Worm (Caenorhabditis elegans) whole organism, early embryonic: Measurements from ENCODE around the gene nhr-41.

Source experiments
- B0310.2 ChIP-seq: sonication (generic microtip); optimal IDR thresholded peaks from 2 replicates; lab custom pipeline; 2016; ENCODE audit warnings: mild to moderate bottlenecking, missing genetic modification characterization, missing compliant biosample characterization
- F13C5.2 ChIP-seq: sonication (generic microtip); optimal IDR thresholded peaks from 2 replicates; lab custom pipeline; 2017; ENCODE audit warnings: mild to moderate bottlenecking, missing genetic modification characterization, inconsistent platforms, missing compliant biosample characterization
- aly-1 ChIP-seq: sonication (generic microtip); optimal IDR thresholded peaks from 2 replicates; lab custom pipeline; 2016; ENCODE audit warnings: missing genetic modification characterization, missing compliant biosample characterization
- ama-1 ChIP-seq: fragments of 150-350 bp; optimal IDR thresholded peaks from 2 replicates; lab custom pipeline; 2014
- ceh-13 ChIP-seq: fragments of 200-800 bp; sonication (Bioruptor generic); optimal IDR thresholded peaks from 2 replicates; lab custom pipeline; 2018; ENCODE audit warnings: mild to moderate bottlenecking, missing genetic modification characterization, missing compliant biosample characterization
- ceh-36 ChIP-seq: sonication (generic microtip); optimal IDR thresholded peaks from 2 replicates; lab custom pipeline; 2016; ENCODE audit warnings: missing genetic modification characterization, inconsistent platforms, missing compliant biosample characterization
- ets-7 ChIP-seq: sonication (generic microtip); optimal IDR thresholded peaks from 2 replicates; lab custom pipeline; 2016; ENCODE audit warnings: missing genotype, missing genetic modification characterization, missing compliant biosample characterization
- flt-1 ChIP-seq: fragments of 200-800 bp; sonication (Bioruptor generic); IDR thresholded peaks from 2 replicates; pipeline ENCODE4 v1.3.6; 2022; ENCODE audit warnings: missing genetic modification characterization, missing compliant biosample characterization
- hmbx-1 ChIP-seq: sonication (generic microtip); optimal IDR thresholded peaks from 2 replicates; lab custom pipeline; 2016; ENCODE audit warnings: mild to moderate bottlenecking, missing genetic modification characterization, missing compliant biosample characterization
- hmg-4 ChIP-seq: fragments of 200-800 bp; sonication (Bioruptor generic); optimal IDR thresholded peaks from 2 replicates; lab custom pipeline; 2018; ENCODE audit warnings: mild to moderate bottlenecking, missing genetic modification characterization, missing compliant biosample characterization
- hnd-1 ChIP-seq: sonication (generic microtip); optimal IDR thresholded peaks from 2 replicates; lab custom pipeline; 2016; ENCODE audit warnings: missing genetic modification characterization, missing compliant biosample characterization
- pes-1 ChIP-seq: fragments of 200-800 bp; sonication (Bioruptor generic); IDR thresholded peaks from 2 replicates; pipeline ENCODE4 v1.3.6; 2022; ENCODE audit warnings: missing genetic modification reagents, missing genetic modification characterization, missing compliant biosample characterization
- scrt-1 ChIP-seq: fragments of 200-800 bp; sonication (Bioruptor generic); IDR thresholded peaks from 2 replicates; pipeline ENCODE4 v1.3.6; 2022; ENCODE audit warnings: missing genetic modification characterization, missing compliant biosample characterization
- sea-1 ChIP-seq: fragments of 200-800 bp; sonication (Bioruptor generic); conservative IDR thresholded peaks from 2 replicates; pipeline ENCODE4 v1.3.6; 2022; ENCODE audit warnings: missing genetic modification characterization, missing compliant biosample characterization
- tbx-11 ChIP-seq: fragments of 200-800 bp; sonication (Bioruptor generic); IDR thresholded peaks from 2 replicates; pipeline ENCODE4 v1.3.6; 2022; ENCODE audit warnings: missing genetic modification characterization, missing compliant biosample characterization
- tbx-37 ChIP-seq: fragments of 200-800 bp; sonication (Bioruptor generic); conservative IDR thresholded peaks from 2 replicates; pipeline ENCODE4 v1.3.6; 2022; ENCODE audit warnings: missing genetic modification reagents, missing genetic modification characterization, missing compliant biosample characterization
- tra-4 ChIP-seq: sonication (generic microtip); optimal IDR thresholded peaks from 2 replicates; lab custom pipeline; 2017; ENCODE audit warnings: missing genetic modification characterization, missing compliant biosample characterization

Gene nhr-41

DNA sequence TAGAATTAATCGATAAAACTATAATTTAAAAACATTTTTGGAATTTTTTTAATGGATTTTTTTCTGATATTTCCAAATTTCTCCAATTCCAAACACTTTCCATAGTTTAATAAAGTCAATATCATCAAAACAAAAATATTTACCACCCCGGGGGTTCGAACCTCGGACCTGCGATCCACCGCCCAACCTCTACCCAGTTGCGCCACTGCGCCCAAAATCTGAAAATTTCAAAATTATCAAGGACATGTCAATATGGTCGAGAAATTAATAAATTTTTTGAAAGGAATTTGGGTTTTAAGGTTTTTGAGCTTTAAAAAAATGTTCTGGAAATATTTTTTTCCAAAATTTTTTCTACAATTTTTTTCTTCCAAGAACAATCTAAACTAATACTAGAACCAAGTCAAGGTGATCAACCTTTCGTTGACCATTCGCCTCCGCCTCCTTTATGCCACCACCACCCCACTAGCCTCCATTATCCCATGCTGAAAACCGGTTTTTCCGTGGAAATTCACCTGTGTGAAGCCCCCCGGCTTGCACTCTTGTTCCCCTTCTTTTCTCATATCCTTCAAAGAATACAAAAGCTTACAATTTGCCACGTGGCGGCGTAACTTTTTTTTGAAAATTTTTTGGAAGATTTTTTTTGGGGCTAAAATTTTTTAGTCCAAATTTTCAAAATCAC is 4.3 kb upstream of the nhr-41 start:
- no peak for TF ChIP-seq hnd-1 (tag; lab: Kevin White, UChicago)
- no peak for TF ChIP-seq tbx-11

DNA sequence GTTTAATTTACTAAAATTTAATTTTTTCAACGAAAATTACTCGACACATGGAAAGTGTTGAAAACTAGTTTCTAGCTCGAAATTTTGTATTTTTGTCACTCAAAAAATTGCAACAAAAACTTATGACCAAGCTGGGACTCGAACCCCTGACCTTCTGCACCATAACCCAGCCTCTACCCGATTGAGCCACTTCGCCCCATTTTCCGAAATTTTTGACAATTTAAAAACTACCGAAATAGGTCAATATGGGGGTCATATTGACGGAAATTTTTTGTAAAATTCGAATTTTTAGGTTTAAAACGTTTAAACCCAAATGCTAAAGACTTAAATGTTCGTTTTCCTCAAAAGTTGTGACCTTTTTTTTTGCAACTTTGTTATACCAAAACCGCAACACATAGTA is 515 bp upstream of the nhr-41 start:
- no peak for TF ChIP-seq pes-1 (GFP tag; lab: Robert Waterston, UW)

ce11 chrIV:1388079-1388478 is 2.1 kb downstream of the nhr-41 start:
- TF ChIP-seq scrt-1: peak; percentile 92
- TF ChIP-seq ama-1 (lab: Kevin White, UChicago): no peak
- TF ChIP-seq tra-4 (tag; lab: Kevin White, UChicago): no peak
- TF ChIP-seq tbx-37 (GFP tag; lab: Robert Waterston, UW): peak; percentile 90
- TF ChIP-seq pes-1 (GFP tag; lab: Robert Waterston, UW): peak; percentile 91
- TF ChIP-seq ceh-13 (GFP tag; lab: Kevin White, UChicago): peak; percentile 53
- TF ChIP-seq hmbx-1 (tag; lab: Kevin White, UChicago): peak; percentile 25
- TF ChIP-seq flt-1 (GFP tag; lab: Robert Waterston, UW): peak; percentile 90
- peak; percentile 65 for TF ChIP-seq ceh-36 (tag; lab: Kevin White, UChicago)
- TF ChIP-seq B0310.2 (tag; lab: Kevin White, UChicago): peak; percentile 82
- peak; percentile 40 for TF ChIP-seq aly-1
- peak; percentile 31 for TF ChIP-seq ets-7 (tag; lab: Kevin White, UChicago)
- TF ChIP-seq hmg-4 (GFP tag; lab: Kevin White, UChicago): peak; percentile 80
- peak; percentile 87 for TF ChIP-seq tbx-11
- TF ChIP-seq F13C5.2 (tag; lab: Kevin White, UChicago): peak; percentile 78
- peak; percentile 59 for TF ChIP-seq hnd-1 (tag; lab: Kevin White, UChicago)
- TF ChIP-seq sea-1 (GFP tag; lab: Robert Waterston, UW): peak; percentile 80

- no peak for TF ChIP-seq pes-1 (GFP tag; lab: Robert Waterston, UW)
- TF ChIP-seq tbx-11: no peak
- TF ChIP-seq hmg-4 (GFP tag; lab: Kevin White, UChicago): no peak
- no peak for TF ChIP-seq flt-1 (GFP tag; lab: Robert Waterston, UW)
- no peak for TF ChIP-seq sea-1 (GFP tag; lab: Robert Waterston, UW)
- no peak for TF ChIP-seq hnd-1 (tag; lab: Kevin White, UChicago)
- no peak for TF ChIP-seq ceh-36 (tag; lab: Kevin White, UChicago)
- no peak for TF ChIP-seq tra-4 (tag; lab: Kevin White, UChicago)
- TF ChIP-seq aly-1: no peak
- TF ChIP-seq scrt-1: no peak
- TF ChIP-seq hmbx-1 (tag; lab: Kevin White, UChicago): no peak
- TF ChIP-seq tbx-37 (GFP tag; lab: Robert Waterston, UW): no peak
- TF ChIP-seq B0310.2 (tag; lab: Kevin White, UChicago): no peak
- TF ChIP-seq F13C5.2 (tag; lab: Kevin White, UChicago): no peak
- TF ChIP-seq ceh-13 (GFP tag; lab: Kevin White, UChicago): no peak
- no peak for TF ChIP-seq ama-1 (lab: Kevin White, UChicago)
Measured at ce11 chrIV:1389021-1389420, 3.0 kb downstream of the nhr-41 start.

- TF ChIP-seq F13C5.2 (tag; lab: Kevin White, UChicago) (no peak), hnd-1 (tag; lab: Kevin White, UChicago) (no peak), ceh-36 (tag; lab: Kevin White, UChicago) (no peak), tbx-11 (no peak), tra-4 (tag; lab: Kevin White, UChicago) (no peak), scrt-1 (no peak), ceh-13 (GFP tag; lab: Kevin White, UChicago) (no peak), hmbx-1 (tag; lab: Kevin White, UChicago) (no peak), B0310.2 (tag; lab: Kevin White, UChicago) (no peak), ets-7 (tag; lab: Kevin White, UChicago) (no peak), flt-1 (GFP tag; lab: Robert Waterston, UW) (no peak), hmg-4 (GFP tag; lab: Kevin White, UChicago) (no peak), aly-1 (no peak), sea-1 (GFP tag; lab: Robert Waterston, UW) (no peak), tbx-37 (GFP tag; lab: Robert Waterston, UW) (no peak), pes-1 (GFP tag; lab: Robert Waterston, UW) (no peak), ama-1 (lab: Kevin White, UChicago) (no peak)
Measured at ce11 chrIV:1389599-1389998, 3.6 kb downstream of the nhr-41 start.

DNA sequence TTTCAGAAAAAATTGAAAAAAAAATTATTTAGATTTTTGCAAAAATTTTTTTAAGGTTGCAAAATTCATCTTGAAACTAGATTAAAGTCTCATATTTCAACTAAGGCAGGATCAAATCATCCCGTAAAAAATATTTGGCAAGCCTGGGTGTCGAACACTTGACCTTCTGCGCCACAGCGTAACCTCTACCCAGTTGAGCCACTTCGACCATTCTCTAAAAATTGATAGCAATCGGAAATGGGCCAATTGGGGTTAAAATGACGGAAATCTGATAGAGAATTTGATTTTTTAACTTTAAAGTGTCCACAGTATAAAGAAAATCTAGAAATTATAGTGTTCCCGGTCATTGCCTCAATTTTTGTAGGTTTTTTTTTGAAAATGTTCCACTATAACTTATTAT is 4.1 kb downstream of the nhr-41 start:
- TF ChIP-seq ceh-13 (GFP tag; lab: Kevin White, UChicago) (no peak), aly-1 (no peak), F13C5.2 (tag; lab: Kevin White, UChicago) (no peak), tra-4 (tag; lab: Kevin White, UChicago) (no peak), ama-1 (lab: Kevin White, UChicago) (no peak), B0310.2 (tag; lab: Kevin White, UChicago) (no peak), scrt-1 (no peak), tbx-37 (GFP tag; lab: Robert Waterston, UW) (no peak), ceh-36 (tag; lab: Kevin White, UChicago) (no peak), hnd-1 (tag; lab: Kevin White, UChicago) (no peak), tbx-11 (no peak), hmbx-1 (tag; lab: Kevin White, UChicago) (no peak)

ce11 chrIV:1391446-1391845 is 5.4 kb downstream of the nhr-41 start:
- TF ChIP-seq tbx-37 (GFP tag; lab: Robert Waterston, UW): no peak
- TF ChIP-seq ama-1 (lab: Kevin White, UChicago): no peak
- no peak for TF ChIP-seq ceh-36 (tag; lab: Kevin White, UChicago)
- no peak for TF ChIP-seq scrt-1
- TF ChIP-seq hnd-1 (tag; lab: Kevin White, UChicago): no peak
- TF ChIP-seq F13C5.2 (tag; lab: Kevin White, UChicago): no peak
